Worm (Caenorhabditis elegans) whole organism, late embryonic: ENCODE data around the gene hpo-30.

Experiments used
- C38D4.7 ChIP-seq: fragments of 200-800 bp; sonication (Bioruptor generic); optimal IDR thresholded peaks from 2 replicates; lab custom pipeline; 2018; ENCODE audit warnings: mild to moderate bottlenecking, missing genetic modification characterization, moderate library complexity, missing compliant biosample characterization
- F13H6.1 ChIP-seq: sonication (generic microtip); optimal IDR thresholded peaks from 2 replicates; lab custom pipeline; 2016; ENCODE audit warnings: missing genetic modification characterization, missing compliant biosample characterization
- K02D7.2 ChIP-seq: sonication (generic microtip); optimal IDR thresholded peaks from 2 replicates; lab custom pipeline; 2017; ENCODE audit warnings: mild to moderate bottlenecking, missing genetic modification characterization, missing compliant biosample characterization
- K09A11.1 ChIP-seq: sonication (generic microtip); optimal IDR thresholded peaks from 2 replicates; lab custom pipeline; 2017; ENCODE audit warnings: antibody characterized with exemption, mild to moderate bottlenecking, missing genetic modification characterization, missing compliant biosample characterization; ENCODE audit not compliant: insufficient read depth
- T23F11.4 ChIP-seq: fragments of 200-800 bp; sonication (Bioruptor generic); optimal IDR thresholded peaks from 2 replicates; lab custom pipeline; 2018; ENCODE audit warnings: mild to moderate bottlenecking, missing genetic modification characterization, missing compliant biosample characterization
- ahr-1 ChIP-seq: sonication (generic microtip); optimal IDR thresholded peaks from 2 replicates; lab custom pipeline; 2016; ENCODE audit warnings: missing genetic modification characterization, missing compliant biosample characterization
- ama-1 ChIP-seq: fragments of 150-350 bp; optimal IDR thresholded peaks from 2 replicates; lab custom pipeline; 2014
- ceh-18 ChIP-seq: sonication (generic microtip); optimal IDR thresholded peaks from 2 replicates; lab custom pipeline; 2016; ENCODE audit warnings: missing genetic modification characterization, missing compliant biosample characterization
- ceh-2 ChIP-seq: sonication (generic microtip); optimal IDR thresholded peaks from 2 replicates; lab custom pipeline; 2016; ENCODE audit warnings: missing genotype, missing genetic modification characterization, missing compliant biosample characterization
- ceh-24 ChIP-seq: sonication (generic microtip); optimal IDR thresholded peaks from 2 replicates; lab custom pipeline; 2016; ENCODE audit warnings: mild to moderate bottlenecking, missing genetic modification characterization, missing compliant biosample characterization
- ceh-30 ChIP-seq: fragments of 150-350 bp; optimal IDR thresholded peaks from 2 replicates; lab custom pipeline; 2014; ENCODE audit warnings: missing biosample characterization, missing genetic modification characterization
- ceh-9 ChIP-seq: sonication (generic microtip); optimal IDR thresholded peaks from 2 replicates; lab custom pipeline; 2016; ENCODE audit warnings: mild to moderate bottlenecking, missing genetic modification characterization, inconsistent platforms, missing compliant biosample characterization
- dmd-4 ChIP-seq: sonication (generic microtip); optimal IDR thresholded peaks from 2 replicates; lab custom pipeline; 2016; ENCODE audit warnings: borderline replicate concordance, missing genetic modification characterization, missing compliant biosample characterization
- dve-1 ChIP-seq: sonication (generic microtip); optimal IDR thresholded peaks from 2 replicates; lab custom pipeline; 2017; ENCODE audit warnings: antibody characterized with exemption, mild to moderate bottlenecking, missing genetic modification characterization, missing compliant biosample characterization
- elt-2 ChIP-seq: sonication (generic microtip); optimal IDR thresholded peaks from 2 replicates; lab custom pipeline; 2016; ENCODE audit warnings: missing genetic modification reagents, missing genetic modification characterization, missing compliant biosample characterization
- elt-4 ChIP-seq: sonication (generic microtip); optimal IDR thresholded peaks from 2 replicates; lab custom pipeline; 2016; ENCODE audit warnings: missing genetic modification characterization, missing compliant biosample characterization
- fkh-6 ChIP-seq: sonication (generic microtip); optimal IDR thresholded peaks from 2 replicates; lab custom pipeline; 2016; ENCODE audit warnings: missing genetic modification characterization, missing compliant biosample characterization
- hlh-30 ChIP-seq: sonication (generic microtip); optimal IDR thresholded peaks from 2 replicates; lab custom pipeline; 2017; ENCODE audit warnings: antibody characterized with exemption, missing genetic modification characterization, missing compliant biosample characterization; ENCODE audit not compliant: insufficient read depth
- hlh-8 ChIP-seq: sonication (generic microtip); optimal IDR thresholded peaks from 2 replicates; lab custom pipeline; 2016; ENCODE audit warnings: missing genotype, missing genetic modification characterization, missing compliant biosample characterization
- lin-11 ChIP-seq: fragments of 200-800 bp; sonication (Bioruptor generic); optimal IDR thresholded peaks from 2 replicates; lab custom pipeline; 2018; ENCODE audit warnings: mild to moderate bottlenecking, missing genetic modification characterization, missing compliant biosample characterization
- mec-3 ChIP-seq: sonication (generic microtip); optimal IDR thresholded peaks from 2 replicates; lab custom pipeline; 2016; ENCODE audit warnings: borderline replicate concordance, missing genetic modification characterization, missing compliant biosample characterization
- nhr-11 ChIP-seq: fragments of 150-350 bp; optimal IDR thresholded peaks from 2 replicates; lab custom pipeline; 2014; ENCODE audit warnings: missing biosample characterization, missing genetic modification characterization
- nhr-232 ChIP-seq: sonication (generic microtip); optimal IDR thresholded peaks from 2 replicates; lab custom pipeline; 2016; ENCODE audit warnings: missing genetic modification characterization, missing compliant biosample characterization
- npax-4 ChIP-seq: sonication (generic microtip); optimal IDR thresholded peaks from 2 replicates; lab custom pipeline; 2016; ENCODE audit warnings: missing genetic modification characterization, missing compliant biosample characterization
- pat-9 ChIP-seq: fragments of 200-800 bp; sonication (Bioruptor generic); optimal IDR thresholded peaks from 2 replicates; lab custom pipeline; 2018; ENCODE audit warnings: mild to moderate bottlenecking, missing genetic modification characterization, moderate library complexity, missing compliant biosample characterization
- pax-1 ChIP-seq: fragments of 150-350 bp; optimal IDR thresholded peaks from 2 replicates; lab custom pipeline; 2014; ENCODE audit warnings: missing biosample characterization, missing genetic modification characterization
- pha-4 ChIP-seq: fragments of 150-350 bp; optimal IDR thresholded peaks from 2 replicates; lab custom pipeline; 2018; ENCODE audit warnings: missing biosample characterization, missing genetic modification reagents, missing genetic modification characterization
- ref-2 ChIP-seq: sonication (generic microtip); optimal IDR thresholded peaks from 2 replicates; lab custom pipeline; 2016; ENCODE audit warnings: missing genetic modification characterization, missing compliant biosample characterization
- rnt-1 ChIP-seq: sonication (generic microtip); optimal IDR thresholded peaks from 2 replicates; lab custom pipeline; 2016; ENCODE audit warnings: missing genetic modification characterization, missing compliant biosample characterization
- sox-2 ChIP-seq: fragments of 200-800 bp; sonication (Bioruptor generic); IDR thresholded peaks from 2 replicates; pipeline ENCODE4 v1.3.6; 2022; ENCODE audit warnings: missing genetic modification reagents, missing genetic modification characterization, missing compliant biosample characterization
- syd-9 ChIP-seq: sonication (generic microtip); optimal IDR thresholded peaks from 2 replicates; lab custom pipeline; 2016; ENCODE audit warnings: mild to moderate bottlenecking, missing genetic modification characterization, moderate library complexity, missing compliant biosample characterization
- tbx-2 ChIP-seq: sonication (generic microtip); optimal IDR thresholded peaks from 2 replicates; lab custom pipeline; 2016; ENCODE audit warnings: missing genetic modification characterization, missing compliant biosample characterization
- tbx-7 ChIP-seq: sonication (generic microtip); optimal IDR thresholded peaks from 2 replicates; lab custom pipeline; 2016; ENCODE audit warnings: missing genotype, missing genetic modification characterization, missing compliant biosample characterization
- ttx-3 ChIP-seq: sonication (generic microtip); optimal IDR thresholded peaks from 2 replicates; lab custom pipeline; 2016; ENCODE audit warnings: missing genetic modification reagents, missing genetic modification characterization, missing compliant biosample characterization
- unc-3 ChIP-seq, 2 experiments: fragments of 200-800 bp in 1 of 2; sonication (Bioruptor generic) in 1 of 2; sonication (generic microtip) in 1 of 2; conservative IDR thresholded peaks in 1 of 2; optimal IDR thresholded peaks in 1 of 2; 2 replicates each; pipeline versions ENCODE4 v1.3.6 to Lab custom; 2016 to 2022; ENCODE audit warnings: missing compliant biosample characterization in 2 of 2, missing genetic modification characterization in 2 of 2, missing genetic modification reagents in 1 of 2
- unc-55 ChIP-seq: sonication (generic microtip); optimal IDR thresholded peaks from 2 replicates; lab custom pipeline; 2017; ENCODE audit warnings: missing biosample characterization, missing genetic modification reagents, missing genetic modification characterization
- unc-86 ChIP-seq: sonication (generic microtip); optimal IDR thresholded peaks from 2 replicates; lab custom pipeline; 2016; ENCODE audit warnings: missing genetic modification characterization, missing compliant biosample characterization
- zip-5 ChIP-seq: sonication (generic microtip); optimal IDR thresholded peaks from 2 replicates; lab custom pipeline; 2016; ENCODE audit warnings: missing genetic modification characterization, missing compliant biosample characterization

Gene hpo-30

DNA sequence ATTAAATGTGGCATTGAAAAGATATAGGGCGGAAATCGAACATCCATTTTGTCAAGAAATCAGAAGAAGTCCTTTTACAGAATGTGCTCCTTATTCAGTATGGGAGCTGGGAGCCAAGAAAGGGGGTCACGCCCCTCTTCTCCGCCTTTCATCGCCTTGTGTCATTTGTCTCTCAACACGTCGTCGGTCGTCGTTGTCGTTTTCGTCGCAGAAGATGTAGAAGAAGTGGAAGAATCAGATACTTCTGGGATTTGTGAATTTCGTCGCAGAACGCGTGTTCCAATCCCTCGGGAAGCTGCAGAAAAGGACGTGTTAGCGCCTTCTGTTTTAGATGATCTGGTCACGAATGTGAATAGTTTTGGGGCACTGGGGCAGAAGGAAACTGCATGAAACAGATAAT lies 33.2 kb downstream of the hpo-30 start, which contains the start of gene bnc-1:
Gene bnc-1, minus strand, starts transcription at position 101 of the 400 bp plus-strand sequence.
- TF ChIP-seq ahr-1 (tag; lab: Kevin White, UChicago) (no peak), pax-1 (tag; lab: Kevin White, UChicago) (no peak), unc-3 (GFP tag; conservative IDR thresholded peaks at IDR 0.05; lab: Robert Waterston, UW) (no peak), unc-3 (tag; optimal IDR thresholded peaks at IDR 0.05; lab: Kevin White, UChicago) (no peak), C38D4.7 (GFP tag; lab: Kevin White, UChicago) (no peak), hlh-8 (no peak), elt-4 (tag; lab: Kevin White, UChicago) (no peak), unc-86 (tag; lab: Kevin White, UChicago) (no peak), F13H6.1 (tag; lab: Kevin White, UChicago) (no peak), hlh-30 (no peak), ceh-9 (tag; lab: Kevin White, UChicago) (no peak), tbx-7 (tag; lab: Kevin White, UChicago) (no peak), K02D7.2 (tag; lab: Kevin White, UChicago) (no peak), dmd-4 (tag; lab: Kevin White, UChicago) (no peak), sox-2 (GFP tag; lab: Robert Waterston, UW) (no peak)

DNA sequence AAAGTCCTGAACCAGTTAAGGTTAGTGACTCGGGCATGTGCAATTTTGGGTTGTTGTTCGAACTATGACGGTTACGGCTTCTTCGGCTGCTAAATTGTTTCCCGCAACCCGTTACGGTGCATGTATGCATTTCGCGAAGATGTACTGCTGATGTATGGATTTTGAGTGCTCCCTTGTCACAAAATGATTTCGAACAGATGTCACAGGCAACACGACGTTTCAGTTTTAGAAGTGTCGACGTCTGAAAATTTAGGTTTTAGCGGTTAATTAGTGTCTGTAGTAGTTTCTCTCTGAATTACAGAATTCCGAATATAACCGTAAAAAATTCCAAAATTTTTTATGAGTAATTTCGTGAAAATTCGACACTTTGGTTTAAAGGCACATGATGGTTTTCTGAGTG lies 34.4 kb downstream of the hpo-30 start:
- no peak for TF ChIP-seq unc-86 (tag; lab: Kevin White, UChicago)
- no peak for TF ChIP-seq ceh-2 (tag; lab: Kevin White, UChicago)
- no peak for TF ChIP-seq unc-3 (GFP tag; conservative IDR thresholded peaks at IDR 0.05; lab: Robert Waterston, UW)
- TF ChIP-seq unc-3 (tag; optimal IDR thresholded peaks at IDR 0.05; lab: Kevin White, UChicago), result no peak
- no peak for TF ChIP-seq pha-4 (tag; lab: Kevin White, UChicago)
- TF ChIP-seq lin-11 (tag; lab: Kevin White, UChicago), result no peak
- no peak for TF ChIP-seq T23F11.4
- no peak for TF ChIP-seq dve-1 (tag; lab: Kevin White, UChicago)
- TF ChIP-seq syd-9 (tag; lab: Kevin White, UChicago), result no peak
- TF ChIP-seq nhr-232 (tag; lab: Kevin White, UChicago), result no peak
- TF ChIP-seq ref-2, result no peak
- no peak for TF ChIP-seq K09A11.1
- TF ChIP-seq F13H6.1 (tag; lab: Kevin White, UChicago), result no peak

ce11 chrV:12271495-12271894 lies 38.7 kb downstream of the hpo-30 start, which contains the start of the genes tsfm-1 and capg-2:
Gene tsfm-1 (minus strand): TSS chrV:12271551.
Gene capg-2 (plus strand): TSS chrV:12271873.
- no peak for TF ChIP-seq fkh-6 (tag; lab: Kevin White, UChicago)
- no peak for TF ChIP-seq ama-1 (lab: Kevin White, UChicago)
- TF ChIP-seq mec-3 (tag; lab: Kevin White, UChicago), result no peak
- TF ChIP-seq lin-11 (tag; lab: Kevin White, UChicago), result no peak
- TF ChIP-seq ceh-30 (tag; lab: Kevin White, UChicago), result no peak
- TF ChIP-seq elt-2 (tag; lab: Kevin White, UChicago), result no peak
- no peak for TF ChIP-seq K02D7.2 (tag; lab: Kevin White, UChicago)
- TF ChIP-seq ttx-3 (tag; lab: Kevin White, UChicago), result no peak
- no peak for TF ChIP-seq ceh-24 (tag; lab: Kevin White, UChicago)
- no peak for TF ChIP-seq pat-9 (tag; lab: Kevin White, UChicago)
- no peak for TF ChIP-seq zip-5
- no peak for TF ChIP-seq unc-55
- TF ChIP-seq rnt-1, result no peak
- no peak for TF ChIP-seq npax-4 (tag; lab: Kevin White, UChicago)
- no peak for TF ChIP-seq sox-2 (GFP tag; lab: Robert Waterston, UW)
- TF ChIP-seq nhr-11 (tag; lab: Kevin White, UChicago), result no peak
- no peak for TF ChIP-seq tbx-2 (tag; lab: Kevin White, UChicago)
- TF ChIP-seq ceh-18 (tag; lab: Kevin White, UChicago), result no peak
- TF ChIP-seq C38D4.7 (GFP tag; lab: Kevin White, UChicago), result no peak
